Worm (Caenorhabditis elegans): Measurements from ENCODE around the gene sre-33.

ce11 chrII:12438441-12438840, 14.7 kb upstream of the sre-33 start, which contains the start of gene Y57A10C.9:
- no peak for TF ChIP-seq dao-5 (tag; optimal IDR thresholded peaks at IDR 0.05)
- TF ChIP-seq him-1 (tag; optimal IDR thresholded peaks at IDR 0.05): no peak
- TF ChIP-seq W03F9.2 (tag; optimal IDR thresholded peaks at IDR 0.05): no peak
